Fruit fly (Drosophila melanogaster) whole organism: Measurements from ENCODE around the gene CG2680.

Experiments used
- CG8478 ChIP-seq: fragments of >200 bp; optimal IDR thresholded peaks from 2 replicates; lab custom pipeline; 2018; ENCODE audit warnings: inconsistent platforms
- Dll ChIP-seq: fragments of >200 bp; optimal IDR thresholded peaks from 2 replicates; lab custom pipeline; 2017
- EcR ChIP-seq, 2 experiments: fragments of >200 bp; optimal IDR thresholded peaks; 2 replicates each; lab custom pipeline; 2017; ENCODE audit warnings: missing biosample characterization in 2 of 2, missing genetic modification characterization in 2 of 2, missing genetic modification reagents in 2 of 2
- pan ChIP-seq: fragments of >200 bp; optimal IDR thresholded peaks from 2 replicates; lab custom pipeline; 2017
- psq ChIP-seq: fragments of >200 bp; optimal IDR thresholded peaks from 2 replicates; lab custom pipeline; 2017
- usp ChIP-seq: fragments of >200 bp; optimal IDR thresholded peaks from 2 replicates; lab custom pipeline; 2017; ENCODE audit warnings: missing biosample characterization, missing genetic modification characterization, mixed read lengths

Gene CG2680

DNA sequence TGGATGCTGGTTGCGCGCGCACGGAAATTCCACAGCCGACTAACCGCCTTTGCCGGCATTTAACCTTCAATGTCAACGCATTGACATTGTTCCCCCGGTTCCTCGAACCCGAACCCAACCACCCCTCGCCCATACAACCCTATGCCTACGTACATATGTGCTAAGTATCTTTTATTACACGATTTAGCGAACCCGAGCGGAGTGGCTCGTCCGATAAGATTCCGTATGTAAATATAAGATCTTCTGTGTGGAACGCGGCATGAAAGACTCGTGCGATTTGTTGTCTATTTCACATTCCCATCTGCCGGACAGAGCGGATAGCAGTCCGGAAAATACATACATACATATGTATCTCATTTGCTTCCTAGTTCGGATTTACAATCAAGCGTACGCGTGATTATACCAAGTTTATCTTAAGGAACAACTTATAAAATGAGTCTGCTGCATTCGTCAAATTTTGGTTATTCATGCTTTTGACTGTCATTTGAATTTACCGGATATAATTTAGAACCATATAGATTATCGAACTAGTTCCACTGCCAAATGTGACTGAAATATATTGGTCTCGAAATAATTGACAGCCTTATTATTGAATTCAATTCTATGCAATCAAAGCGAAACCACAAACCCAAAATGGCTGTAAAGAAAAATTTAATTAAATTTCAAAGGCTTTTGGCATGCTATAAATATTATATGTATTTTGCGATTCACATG, at the start of gene CG2680:
TSS of gene CG2680 (minus strand) at position 51 of the 714 bp plus-strand sequence.
- no peak for TF ChIP-seq EcR (GFP tag; optimal IDR thresholded peaks at IDR 0.05; lab: Kevin White, UChicago)
- no peak for TF ChIP-seq psq (lab: Kevin White, UChicago)
- no peak for TF ChIP-seq usp (GFP tag; lab: Kevin White, UChicago)
- no peak for TF ChIP-seq pan (lab: Kevin White, UChicago)

DNA sequence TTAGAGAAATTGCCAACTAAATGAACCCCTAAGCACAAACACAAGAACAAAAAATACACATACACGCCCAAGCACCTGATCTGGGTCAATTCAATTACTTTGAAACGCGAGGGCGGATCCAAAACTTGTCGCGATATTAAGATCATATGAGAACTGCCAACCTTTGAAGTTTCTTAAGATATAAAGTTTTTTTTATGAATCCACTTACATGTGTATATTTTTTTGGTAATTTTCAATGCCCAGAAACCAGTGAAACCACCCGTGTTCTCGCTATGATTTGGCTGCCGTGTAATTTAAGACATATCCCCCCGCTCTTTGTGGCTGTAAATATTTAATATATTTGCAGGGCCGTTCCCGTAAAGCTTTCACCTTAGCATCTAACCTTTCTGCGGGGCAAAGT, 42.5 kb upstream of the CG2680 start:
- TF ChIP-seq Dll (lab: Kevin White, UChicago), result no peak
- TF ChIP-seq pan (lab: Kevin White, UChicago), result no peak
- no peak for TF ChIP-seq usp (GFP tag; lab: Kevin White, UChicago)
- no peak for TF ChIP-seq CG8478 (lab: Kevin White, UChicago)
- TF ChIP-seq EcR (GFP tag; optimal IDR thresholded peaks at IDR 0.05; lab: Kevin White, UChicago), result no peak
- TF ChIP-seq psq (lab: Kevin White, UChicago), result no peak

dm6 chrX:2744042-2744441, 36.8 kb upstream of the CG2680 start, which contains the start of gene Syx4:
TSS of gene Syx4 (minus strand) at chrX:2744076.
- TF ChIP-seq psq (lab: Kevin White, UChicago) (no peak), pan (lab: Kevin White, UChicago) (no peak), EcR (GFP tag; optimal IDR thresholded peaks at IDR 0.05; lab: Kevin White, UChicago) (no peak), usp (GFP tag; lab: Kevin White, UChicago) (no peak), CG8478 (lab: Kevin White, UChicago) (no peak), Dll (lab: Kevin White, UChicago) (no peak)

DNA sequence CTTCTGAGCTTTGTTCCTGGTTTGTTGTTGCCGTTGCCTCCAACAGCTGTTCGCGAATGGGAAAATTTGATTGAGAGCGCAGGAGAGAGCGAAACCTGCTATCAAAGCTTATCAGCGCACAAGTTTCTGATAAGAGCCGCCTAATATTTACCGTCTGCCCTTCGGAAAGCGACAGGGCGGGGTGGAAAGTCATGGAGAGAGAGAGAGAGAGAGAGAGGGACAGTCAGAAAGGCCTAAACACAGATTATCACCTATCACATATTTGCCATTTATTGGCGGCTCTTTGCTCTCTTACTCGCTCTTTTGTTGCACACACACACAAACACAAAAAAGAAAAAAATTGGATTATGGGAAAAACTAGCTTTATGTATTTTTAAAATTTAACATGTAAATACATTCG, 36.4 kb upstream of the CG2680 start:
- TF ChIP-seq pan (lab: Kevin White, UChicago) (no peak), EcR (GFP tag; optimal IDR thresholded peaks at IDR 0.05; lab: Kevin White, UChicago) (no peak), Dll (lab: Kevin White, UChicago) (no peak), psq (lab: Kevin White, UChicago) (no peak), usp (GFP tag; lab: Kevin White, UChicago) (no peak)

DNA sequence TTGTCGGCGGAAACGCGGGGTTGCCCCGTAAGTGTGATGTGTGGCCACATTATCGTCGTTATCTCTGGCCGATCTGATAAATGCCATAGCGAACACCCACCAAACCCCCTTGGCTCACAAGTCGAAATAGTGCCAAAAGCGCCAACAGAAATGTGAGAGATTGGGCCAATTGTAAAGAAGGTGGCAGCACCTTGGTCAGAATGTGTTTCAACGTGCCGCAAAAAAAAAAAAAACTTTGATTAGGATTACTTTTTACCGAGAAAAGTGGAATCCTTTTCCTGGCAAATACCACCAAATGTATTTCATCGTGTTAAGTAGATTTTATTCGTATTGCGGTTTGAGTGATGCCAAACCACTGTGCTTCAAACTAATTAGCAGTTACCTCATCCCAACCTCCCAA, 35.8 kb upstream of the CG2680 start:
- TF ChIP-seq EcR (GFP tag; optimal IDR thresholded peaks at IDR 0.05; lab: Kevin White, UChicago) (no peak), usp (GFP tag; lab: Kevin White, UChicago) (no peak), pan (lab: Kevin White, UChicago) (no peak), Dll (lab: Kevin White, UChicago) (no peak), psq (lab: Kevin White, UChicago) (no peak), CG8478 (lab: Kevin White, UChicago) (no peak)

- TF ChIP-seq usp (GFP tag; lab: Kevin White, UChicago), result no peak
- no peak for TF ChIP-seq pan (lab: Kevin White, UChicago)
- TF ChIP-seq EcR (GFP tag; optimal IDR thresholded peaks at IDR 0.05; lab: Kevin White, UChicago), result no peak
- no peak for TF ChIP-seq Dll (lab: Kevin White, UChicago)
- no peak for TF ChIP-seq psq (lab: Kevin White, UChicago)
- TF ChIP-seq CG8478 (lab: Kevin White, UChicago), result no peak
Observed at dm6 chrX:2742067-2742466, 34.8 kb upstream of the CG2680 start.

DNA sequence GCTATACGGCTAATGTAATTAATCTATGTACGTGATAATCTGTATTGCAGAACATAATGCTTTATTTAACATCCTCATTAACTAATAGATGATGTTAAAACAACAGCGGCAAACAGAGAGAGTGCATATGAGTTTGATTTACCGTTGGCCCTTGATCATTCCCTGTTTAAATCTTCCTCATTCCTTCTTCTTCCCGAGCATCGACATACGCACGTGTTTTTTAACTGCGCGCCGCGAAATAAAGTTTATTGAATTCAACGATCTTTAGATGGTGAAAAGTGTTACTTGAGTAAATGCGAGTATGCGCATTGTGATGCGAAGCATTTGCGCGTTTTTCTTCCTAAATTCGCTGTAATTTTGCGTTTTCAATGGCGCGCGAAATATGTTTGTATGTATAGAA, 32.9 kb upstream of the CG2680 start, which contains the start of gene kirre:
TSS of gene kirre (plus strand) at position 301 of the 400 bp plus-strand sequence.
- no peak for TF ChIP-seq pan (lab: Kevin White, UChicago)
- TF ChIP-seq usp (GFP tag; lab: Kevin White, UChicago), result no peak
- no peak for TF ChIP-seq EcR (GFP tag; optimal IDR thresholded peaks at IDR 0.05; lab: Kevin White, UChicago)
- TF ChIP-seq psq (lab: Kevin White, UChicago), result no peak
- TF ChIP-seq Dll (lab: Kevin White, UChicago), result no peak
- no peak for TF ChIP-seq CG8478 (lab: Kevin White, UChicago)

- TF ChIP-seq pan (lab: Kevin White, UChicago), result no peak
- no peak for TF ChIP-seq CG8478 (lab: Kevin White, UChicago)
- no peak for TF ChIP-seq psq (lab: Kevin White, UChicago)
- TF ChIP-seq Dll (lab: Kevin White, UChicago), result no peak
- no peak for TF ChIP-seq EcR (GFP tag; optimal IDR thresholded peaks at IDR 0.05; lab: Kevin White, UChicago)
- no peak for TF ChIP-seq usp (GFP tag; lab: Kevin White, UChicago)
Observed at dm6 chrX:2738663-2739062, 31.4 kb upstream of the CG2680 start, which contains the start of gene crm. TSS of gene crm (minus strand) at chrX:2738773.

dm6 chrX:2732127-2732526, 24.9 kb upstream of the CG2680 start, which contains the start of the genes ttm50 and CG2712:
TSS of gene ttm50 (minus strand) at chrX:2732190.
TSS of gene CG2712 (plus strand) at chrX:2732469.
- TF ChIP-seq pan (lab: Kevin White, UChicago) (no peak), usp (GFP tag; lab: Kevin White, UChicago) (no peak), psq (lab: Kevin White, UChicago) (no peak), Dll (lab: Kevin White, UChicago) (no peak), CG8478 (lab: Kevin White, UChicago) (no peak), EcR (GFP tag; optimal IDR thresholded peaks at IDR 0.05; lab: Kevin White, UChicago) (no peak)

DNA sequence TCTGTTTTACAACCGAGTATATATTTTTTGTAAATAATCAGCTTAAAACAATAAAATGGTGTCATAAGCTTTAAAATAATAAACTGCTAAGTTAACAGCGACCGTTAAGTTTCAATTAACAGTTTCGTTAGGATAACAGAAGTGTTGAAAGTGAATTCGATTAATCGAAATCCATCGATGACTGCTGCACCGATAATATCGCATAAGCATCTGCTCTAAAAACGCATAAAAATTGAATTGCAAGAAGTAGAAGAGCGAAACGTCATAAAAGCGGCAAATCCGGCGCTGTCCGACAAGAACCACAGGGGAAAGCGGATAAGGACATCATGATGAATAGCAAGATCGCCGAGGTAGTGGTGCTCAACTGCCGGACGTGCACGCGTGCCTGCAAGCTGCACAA, 20.3 kb upstream of the CG2680 start, which contains the start of gene dwg:
TSS of gene dwg (plus strand) at position 193 of the 400 bp plus-strand sequence.
- TF ChIP-seq psq (lab: Kevin White, UChicago) (no peak), usp (GFP tag; lab: Kevin White, UChicago) (no peak)

DNA sequence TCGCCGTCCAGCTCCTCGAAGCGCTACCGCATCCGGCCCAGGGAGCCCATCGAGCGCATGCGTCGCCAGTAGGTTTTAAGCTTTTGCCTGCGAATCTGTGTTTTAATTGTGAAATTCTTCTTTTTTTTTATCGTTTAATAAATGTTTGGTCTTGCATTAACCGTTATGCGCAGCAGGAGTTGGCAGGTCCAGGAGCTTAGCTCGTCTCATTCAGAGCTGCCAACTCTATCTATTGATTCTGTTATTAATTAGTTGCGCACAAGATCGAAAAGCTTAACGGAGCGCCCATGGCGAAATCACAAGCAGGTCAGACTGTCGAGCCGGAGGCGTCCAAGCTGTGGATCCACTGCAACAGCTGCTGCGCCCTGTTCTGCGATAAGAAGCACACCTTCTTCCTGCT, 19.2 kb upstream of the CG2680 start, which contains the start of gene vilya:
TSS of gene vilya (plus strand) at position 259 of the 400 bp plus-strand sequence.
- TF ChIP-seq CG8478 (lab: Kevin White, UChicago) (no peak), psq (lab: Kevin White, UChicago) (no peak), usp (GFP tag; lab: Kevin White, UChicago) (no peak), Dll (lab: Kevin White, UChicago) (no peak), pan (lab: Kevin White, UChicago) (no peak), EcR (GFP tag; optimal IDR thresholded peaks at IDR 0.05; lab: Kevin White, UChicago) (no peak)
